1 fruit fly cellular context compared by ENCODE assay signal in the genomic region with DNA sequence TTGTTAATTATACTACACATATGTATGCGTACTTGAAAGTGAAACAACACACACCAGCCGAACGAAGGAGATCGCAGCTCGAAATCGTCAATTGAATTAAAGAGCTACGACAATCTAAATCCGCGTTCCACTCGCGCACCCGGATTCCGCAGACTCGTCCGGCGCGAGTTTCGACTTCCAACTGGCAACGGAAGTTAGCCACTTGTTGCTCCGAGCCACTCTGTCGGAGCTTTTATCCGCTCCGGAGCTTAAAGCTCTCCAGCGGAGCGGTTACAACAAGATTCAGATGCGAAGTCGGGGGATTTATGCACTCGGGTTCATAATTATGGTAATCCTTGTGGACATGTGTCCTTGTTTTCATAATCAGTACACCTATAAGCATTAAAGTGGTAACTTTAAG.
A peak's percentile ranks its signal among the peaks of the same experiment; 100 is the strongest.
TF ChIP-seq lines count a peak whose summit lies in the region.

A gene (minus strand): TSS at position 173 of the 400 bp plus-strand sequence.

TF ChIP-seq in whole organism, embryonic, 481 proteins besides CTCF, POLR2A, EP300 and RAD21 (continued from another document and continues in another):
- TF ChIP-seq pita (GFP tag; optimal IDR thresholded peaks at IDR 0.05; lab: Kevin White, UChicago) (no peak), CrebB (tag; optimal IDR thresholded peaks at IDR 0.05; lab: Kevin White, UChicago) (no peak), Opbp (GFP tag; IDR thresholded peaks at IDR 0.05; lab: Robert Waterston, UW; ENCODE audit: partially characterized antibody) (0 out of 3 replicates have a peak, but pooled peaks have one; percentile 28), danr (GFP tag; IDR thresholded peaks at IDR 0.05; lab: Robert Waterston, UW) (no peak), sens (GFP tag; lab: Kevin White, UChicago) (no peak), CG4854 (GFP tag; optimal IDR thresholded peaks at IDR 0.05; lab: Kevin White, UChicago) (no peak), HHEX (GFP tag; optimal IDR thresholded peaks at IDR 0.05; lab: Kevin White, UChicago) (no peak), CG8924 (tag; optimal IDR thresholded peaks at IDR 0.05; lab: Kevin White, UChicago) (no peak), pzg (GFP tag; optimal IDR thresholded peaks at IDR 0.05; lab: Kevin White, UChicago) (peak; percentile 0), bowl (GFP tag; IDR thresholded peaks at IDR 0.05; lab: Robert Waterston, UW) (0 out of 2 replicates have a peak, but pooled peaks have one; percentile 12), CoRest (tag; optimal IDR thresholded peaks at IDR 0.05; lab: Kevin White, UChicago) (no peak), peb (GFP tag; IDR thresholded peaks at IDR 0.05; lab: Robert Waterston, UW) (no peak), kni (GFP tag; optimal IDR thresholded peaks at IDR 0.05; lab: Kevin White, UChicago) (no peak), ap (GFP tag; IDR thresholded peaks at IDR 0.05; lab: Robert Waterston, UW) (no peak), insv (GFP tag; optimal IDR thresholded peaks at IDR 0.05; lab: Kevin White, UChicago) (no peak), Poxn (GFP tag; IDR thresholded peaks at IDR 0.05; lab: Robert Waterston, UW) (no peak), vnd (GFP tag; IDR thresholded peaks at IDR 0.05; lab: Robert Waterston, UW; ENCODE audit: partially characterized antibody) (no peak), CG11504 (tag; optimal IDR thresholded peaks at IDR 0.05; lab: Kevin White, UChicago) (peak; percentile 43), dan (GFP tag; IDR thresholded peaks at IDR 0.05; lab: Robert Waterston, UW) (no peak), da (GFP tag; optimal IDR thresholded peaks at IDR 0.05; lab: Kevin White, UChicago) (no peak), Ets65A (GFP tag; lab: Kevin White, UChicago) (no peak), CG10565 (GFP tag; optimal IDR thresholded peaks at IDR 0.05; lab: Kevin White, UChicago) (no peak), cad (GFP tag; optimal IDR thresholded peaks at IDR 0.05; lab: Kevin White, UChicago) (no peak), prd (optimal IDR thresholded peaks at IDR 0.05; lab: Kevin White, UChicago) (no peak), prd (GFP tag; IDR thresholded peaks at IDR 0.05; lab: Robert Waterston, UW) (no peak), Awh (GFP tag; IDR thresholded peaks at IDR 0.05; lab: Robert Waterston, UW) (no peak), fu2 (GFP tag; optimal IDR thresholded peaks at IDR 0.05; lab: Kevin White, UChicago) (no peak), NfI (GFP tag; optimal IDR thresholded peaks at IDR 0.05; lab: Kevin White, UChicago) (peak; percentile 54), HLHmδ (GFP tag; optimal IDR thresholded peaks at IDR 0.05; lab: Kevin White, UChicago) (no peak), CG2202 (tag; optimal IDR thresholded peaks at IDR 0.05; lab: Kevin White, UChicago) (no peak), z (GFP tag; IDR thresholded peaks at IDR 0.05; lab: Robert Waterston, UW) (no peak), CG15696 (tag; optimal IDR thresholded peaks at IDR 0.05; lab: Kevin White, UChicago) (no peak), CG4820 (GFP tag; optimal IDR thresholded peaks at IDR 0.05; lab: Kevin White, UChicago) (no peak), gcm2 (GFP tag; optimal IDR thresholded peaks at IDR 0.05; lab: Kevin White, UChicago) (no peak), CG12942 (GFP tag; optimal IDR thresholded peaks at IDR 0.05; lab: Kevin White, UChicago) (no peak), B-H1 (GFP tag; IDR thresholded peaks at IDR 0.05; lab: Robert Waterston, UW) (no peak; the same call in 2 of the 3 replicates), stwl (tag; optimal IDR thresholded peaks at IDR 0.05; lab: Kevin White, UChicago) (no peak), Atf-2 (GFP tag; optimal IDR thresholded peaks at IDR 0.05; lab: Kevin White, UChicago) (no peak), Rx (GFP tag; IDR thresholded peaks at IDR 0.05; lab: Robert Waterston, UW) (no peak), CG6175 (GFP tag; IDR thresholded peaks at IDR 0.05; lab: Robert Waterston, UW) (no peak), CG8089 (GFP tag; optimal IDR thresholded peaks at IDR 0.05; lab: Kevin White, UChicago) (no peak), phol (tag; optimal IDR thresholded peaks at IDR 0.05; lab: Kevin White, UChicago) (no peak), ssp (GFP tag; IDR thresholded peaks at IDR 0.05; lab: Robert Waterston, UW) (no peak), bigmax (GFP tag; optimal IDR thresholded peaks at IDR 0.05; lab: Kevin White, UChicago) (no peak), seq (GFP tag; IDR thresholded peaks at IDR 0.05; lab: Robert Waterston, UW) (peak; percentile 17; the same call in 1 of the 2 replicates), CG13424 (tag; optimal IDR thresholded peaks at IDR 0.05; lab: Kevin White, UChicago) (peak; percentile 6), tna (GFP tag; IDR thresholded peaks at IDR 0.05; lab: Robert Waterston, UW; ENCODE audit: partially characterized antibody) (no peak; the same call in 1 of the 2 replicates), Gsc (GFP tag; IDR thresholded peaks at IDR 0.05; lab: Robert Waterston, UW) (no peak), CG1832 (GFP tag; optimal IDR thresholded peaks at IDR 0.05; lab: Kevin White, UChicago) (no peak), CG10321 (GFP tag; IDR thresholded peaks at IDR 0.05; lab: Robert Waterston, UW) (no peak), Six4 (GFP tag; optimal IDR thresholded peaks at IDR 0.05; lab: Kevin White, UChicago) (no peak), CG2678 (tag; optimal IDR thresholded peaks at IDR 0.05; lab: Kevin White, UChicago) (peak; percentile 22), slbo (GFP tag; IDR thresholded peaks at IDR 0.05; lab: Robert Waterston, UW) (no peak), CG11696 (GFP tag; IDR thresholded peaks at IDR 0.05; lab: Robert Waterston, UW) (peak; percentile 62), sob (GFP tag; IDR thresholded peaks at IDR 0.05; lab: Robert Waterston, UW) (peak; percentile 58; the same call in 1 of the 2 replicates), klu (GFP tag; IDR thresholded peaks at IDR 0.05; lab: Robert Waterston, UW) (no peak), otp (GFP tag; IDR thresholded peaks at IDR 0.05; lab: Robert Waterston, UW) (peak; percentile 48; the same call in 1 of the 3 replicates), CG9817 (tag; optimal IDR thresholded peaks at IDR 0.05; lab: Kevin White, UChicago) (no peak), ind (GFP tag; optimal IDR thresholded peaks at IDR 0.05; lab: Kevin White, UChicago) (no peak), CG34422 (GFP tag; IDR thresholded peaks at IDR 0.05; lab: Robert Waterston, UW) (peak; percentile 21; the same call in 1 of the 3 replicates), oc (tag; optimal IDR thresholded peaks at IDR 0.05; lab: Kevin White, UChicago) (no peak), CG33213 (GFP tag; optimal IDR thresholded peaks at IDR 0.05; lab: Kevin White, UChicago) (no peak), caup (GFP tag; optimal IDR thresholded peaks at IDR 0.05; lab: Kevin White, UChicago; ENCODE audit: severe bottlenecking) (peak; percentile 76), esg (GFP tag; conservative IDR thresholded peaks at IDR 0.05; lab: Robert Waterston, UW) (no peak), run (tag; optimal IDR thresholded peaks at IDR 0.05; lab: Kevin White, UChicago) (no peak), CG1647 (GFP tag; optimal IDR thresholded peaks at IDR 0.05; lab: Kevin White, UChicago) (no peak), Sox102F (GFP tag; optimal IDR thresholded peaks at IDR 0.05; lab: Kevin White, UChicago) (no peak), CG9437 (GFP tag; optimal IDR thresholded peaks at IDR 0.05; lab: Kevin White, UChicago) (no peak), CG1792 (GFP tag; optimal IDR thresholded peaks at IDR 0.05; lab: Kevin White, UChicago) (no peak), sima (GFP tag; optimal IDR thresholded peaks at IDR 0.05; lab: Kevin White, UChicago) (no peak), so (GFP tag; IDR thresholded peaks at IDR 0.05; lab: Robert Waterston, UW) (peak; percentile 62; the same call in 1 of the 3 replicates), NFAT (GFP tag; IDR thresholded peaks at IDR 0.05; lab: Robert Waterston, UW) (peak; percentile 54; the same call in 1 of the 2 replicates), Hmr (GFP tag; optimal IDR thresholded peaks at IDR 0.05; lab: Kevin White, UChicago) (peak; percentile 46), Neu2 (GFP tag; optimal IDR thresholded peaks at IDR 0.05; lab: Kevin White, UChicago; ENCODE audit: borderline replicate concordance) (no peak), CG34376 (GFP tag; optimal IDR thresholded peaks at IDR 0.05; lab: Kevin White, UChicago) (peak; percentile 82), CG30431 (GFP tag; optimal IDR thresholded peaks at IDR 0.05; lab: Kevin White, UChicago) (no peak), Chrac-16 (GFP tag; optimal IDR thresholded peaks at IDR 0.05; lab: Kevin White, UChicago) (no peak), Side (GFP tag; optimal IDR thresholded peaks at IDR 0.05; lab: Kevin White, UChicago) (no peak), shn (GFP tag; optimal IDR thresholded peaks at IDR 0.05; lab: Kevin White, UChicago) (no peak), chif (GFP tag; optimal IDR thresholded peaks at IDR 0.05; lab: Kevin White, UChicago) (no peak), Lhr (GFP tag; optimal IDR thresholded peaks at IDR 0.05; lab: Kevin White, UChicago) (no peak), CG10209 (GFP tag; optimal IDR thresholded peaks at IDR 0.05; lab: Kevin White, UChicago) (no peak), Mad (GFP tag; optimal IDR thresholded peaks at IDR 0.05; lab: Kevin White, UChicago) (no peak), Hey (tag; optimal IDR thresholded peaks at IDR 0.05; lab: Kevin White, UChicago) (no peak), CG16779 (GFP tag; IDR thresholded peaks at IDR 0.05; lab: Robert Waterston, UW) (0 out of 2 replicates have a peak, but pooled peaks have one; percentile 18), CG10267 (tag; optimal IDR thresholded peaks at IDR 0.05; lab: Kevin White, UChicago) (no peak), schlank (tag; optimal IDR thresholded peaks at IDR 0.05; lab: Kevin White, UChicago) (no peak), cg (GFP tag; optimal IDR thresholded peaks at IDR 0.05; lab: Kevin White, UChicago) (no peak), CG1602 (GFP tag; optimal IDR thresholded peaks at IDR 0.05; lab: Kevin White, UChicago) (no peak), CG7271 (tag; optimal IDR thresholded peaks at IDR 0.05; lab: Kevin White, UChicago) (no peak), lov (optimal IDR thresholded peaks at IDR 0.05; lab: Kevin White, UChicago) (no peak), lov (GFP tag; IDR thresholded peaks at IDR 0.05; lab: Robert Waterston, UW) (no peak), CG13775 (GFP tag; optimal IDR thresholded peaks at IDR 0.05; lab: Kevin White, UChicago) (no peak), ewg (GFP tag; optimal IDR thresholded peaks at IDR 0.05; lab: Kevin White, UChicago) (no peak), Dip3 (GFP tag; optimal IDR thresholded peaks at IDR 0.05; lab: Kevin White, UChicago) (no peak), CG15601 (tag; optimal IDR thresholded peaks at IDR 0.05; lab: Kevin White, UChicago) (no peak), Dad (GFP tag; optimal IDR thresholded peaks at IDR 0.05; lab: Kevin White, UChicago) (no peak), PHDP (tag; optimal IDR thresholded peaks at IDR 0.05; lab: Kevin White, UChicago) (peak; percentile 18), lbe (GFP tag; optimal IDR thresholded peaks at IDR 0.05; lab: Kevin White, UChicago) (no peak), CG11085 (GFP tag; IDR thresholded peaks at IDR 0.05; lab: Robert Waterston, UW) (no peak), CG4360 (GFP tag; IDR thresholded peaks at IDR 0.05; lab: Robert Waterston, UW) (no peak), gcm (GFP tag; optimal IDR thresholded peaks at IDR 0.05; lab: Kevin White, UChicago) (no peak), ham (GFP tag; IDR thresholded peaks at IDR 0.05; lab: Robert Waterston, UW) (no peak), usp (GFP tag; optimal IDR thresholded peaks at IDR 0.05; lab: Kevin White, UChicago) (no peak), onecut (GFP tag; IDR thresholded peaks at IDR 0.05; lab: Robert Waterston, UW) (no peak; the same call in 1 of the 2 replicates), CG30020 (tag; optimal IDR thresholded peaks at IDR 0.05; lab: Kevin White, UChicago) (no peak), Drgx (GFP tag; IDR thresholded peaks at IDR 0.05; lab: Robert Waterston, UW) (no peak), wdn (GFP tag; IDR thresholded peaks at IDR 0.05; lab: Robert Waterston, UW) (no peak), TFAM (GFP tag; optimal IDR thresholded peaks at IDR 0.05; lab: Kevin White, UChicago) (no peak), bcd (GFP tag; optimal IDR thresholded peaks at IDR 0.05; lab: Kevin White, UChicago) (peak; percentile 12), Usf (GFP tag; optimal IDR thresholded peaks at IDR 0.05; lab: Kevin White, UChicago) (no peak), psq (GFP tag; optimal IDR thresholded peaks at IDR 0.05; lab: Kevin White, UChicago) (no peak), Spps (tag; optimal IDR thresholded peaks at IDR 0.05; lab: Kevin White, UChicago) (no peak), disco-r (GFP tag; optimal IDR thresholded peaks at IDR 0.05; lab: Kevin White, UChicago) (no peak), CG3838 (GFP tag; optimal IDR thresholded peaks at IDR 0.05; lab: Kevin White, UChicago) (no peak), btn (GFP tag; optimal IDR thresholded peaks at IDR 0.05; lab: Kevin White, UChicago) (no peak), CG14965 (GFP tag; optimal IDR thresholded peaks at IDR 0.05; lab: Kevin White, UChicago; ENCODE audit: borderline replicate concordance) (no peak), tgo (GFP tag; IDR thresholded peaks at IDR 0.05; lab: Robert Waterston, UW) (no peak; the same call in 2 of the 3 replicates), CG5953 (GFP tag; IDR thresholded peaks at IDR 0.05; lab: Robert Waterston, UW) (no peak), ro (GFP tag; IDR thresholded peaks at IDR 0.05; lab: Robert Waterston, UW) (no peak), NC2α (GFP tag; optimal IDR thresholded peaks at IDR 0.05; lab: Kevin White, UChicago) (no peak), Sry-β (GFP tag; optimal IDR thresholded peaks at IDR 0.05; lab: Kevin White, UChicago) (no peak), Lpt (GFP tag; optimal IDR thresholded peaks at IDR 0.05; lab: Kevin White, UChicago) (no peak), gem (tag; optimal IDR thresholded peaks at IDR 0.05; lab: Kevin White, UChicago) (peak; percentile 48), Dfd (GFP tag; optimal IDR thresholded peaks at IDR 0.05; lab: Kevin White, UChicago) (no peak), Ada2b (GFP tag; IDR thresholded peaks at IDR 0.05; lab: Robert Waterston, UW) (no peak), ash1 (GFP tag; optimal IDR thresholded peaks at IDR 0.05; lab: Kevin White, UChicago) (no peak), CG8388 (GFP tag; optimal IDR thresholded peaks at IDR 0.05; lab: Kevin White, UChicago) (no peak), CG7839 (tag; optimal IDR thresholded peaks at IDR 0.05; lab: Kevin White, UChicago) (no peak), CG10431 (GFP tag; optimal IDR thresholded peaks at IDR 0.05; lab: Kevin White, UChicago) (peak; percentile 17), NK7.1 (GFP tag; optimal IDR thresholded peaks at IDR 0.05; lab: Kevin White, UChicago) (no peak), CG1603 (tag; optimal IDR thresholded peaks at IDR 0.05; lab: Kevin White, UChicago) (peak; percentile 1), CG17186 (GFP tag; optimal IDR thresholded peaks at IDR 0.05; lab: Kevin White, UChicago) (no peak)
